Worm (Caenorhabditis elegans): ENCODE measurements around the gene D1005.6.

D1005.6 gene

ce11 chrX:1464699-1465098, at the start of gene D1005.6:
Gene D1005.6 (minus strand): TSS chrX:1464799.
- no peak for TF ChIP-seq nhr-237 (tag; optimal IDR thresholded peaks at IDR 0.05)
- no peak for TF ChIP-seq flh-1 (GFP tag; optimal IDR thresholded peaks at IDR 0.05)
- TF ChIP-seq ceh-43 (GFP tag; optimal IDR thresholded peaks at IDR 0.05): no peak
- TF ChIP-seq sptf-1 (tag; optimal IDR thresholded peaks at IDR 0.05): no peak
- no peak for TF ChIP-seq ceh-39 (tag; optimal IDR thresholded peaks at IDR 0.05)
- TF ChIP-seq sem-2 (GFP tag; optimal IDR thresholded peaks at IDR 0.05): no peak

- TF ChIP-seq pha-4 (tag; optimal IDR thresholded peaks at IDR 0.05): no peak
These were observed 48.6 kb upstream of the D1005.6 start for ce11 chrX:1513153-1513552.

ce11 chrX:1512307-1512706, 47.7 kb upstream of the D1005.6 start:
- no peak for TF ChIP-seq mep-1 (tag; optimal IDR thresholded peaks at IDR 0.05)
- TF ChIP-seq nhr-12 (tag; optimal IDR thresholded peaks at IDR 0.05): no peak
- TF ChIP-seq hlh-1 (tag; optimal IDR thresholded peaks at IDR 0.05): no peak
- TF ChIP-seq zip-8 (tag; optimal IDR thresholded peaks at IDR 0.05): no peak
- TF ChIP-seq ceh-39 (tag; optimal IDR thresholded peaks at IDR 0.05): no peak
- TF ChIP-seq sptf-1 (tag; optimal IDR thresholded peaks at IDR 0.05): no peak
- TF ChIP-seq blmp-1 (tag; optimal IDR thresholded peaks at IDR 0.05): no peak
- TF ChIP-seq pha-4 (tag; optimal IDR thresholded peaks at IDR 0.05): no peak
- no peak for TF ChIP-seq ham-2 (GFP tag; optimal IDR thresholded peaks at IDR 0.05)
- TF ChIP-seq nhr-76 (tag; optimal IDR thresholded peaks at IDR 0.05): no peak
- TF ChIP-seq snpc-4 (tag; optimal IDR thresholded peaks at IDR 0.05): no peak
- TF ChIP-seq nhr-2 (tag; optimal IDR thresholded peaks at IDR 0.05): no peak
- no peak for TF ChIP-seq drap-1 (GFP tag; optimal IDR thresholded peaks at IDR 0.05)
- no peak for TF ChIP-seq lin-13 (tag; optimal IDR thresholded peaks at IDR 0.05)
- TF ChIP-seq lin-32 (GFP tag; optimal IDR thresholded peaks at IDR 0.05): no peak
- TF ChIP-seq unc-62 (GFP tag; optimal IDR thresholded peaks at IDR 0.05): no peak
- TF ChIP-seq ztf-11 (tag; optimal IDR thresholded peaks at IDR 0.05): no peak
- no peak for TF ChIP-seq sem-2 (GFP tag; optimal IDR thresholded peaks at IDR 0.05)
- TF ChIP-seq tbx-8 (GFP tag; optimal IDR thresholded peaks at IDR 0.05): no peak
- TF ChIP-seq nhr-28 (tag; optimal IDR thresholded peaks at IDR 0.05): no peak

- TF ChIP-seq ces-1 (GFP tag; optimal IDR thresholded peaks at IDR 0.05): no peak
- peak; percentile 42 for TF ChIP-seq hlh-1 (tag; optimal IDR thresholded peaks at IDR 0.05)
- TF ChIP-seq nhr-28 (tag; optimal IDR thresholded peaks at IDR 0.05): no peak
- TF ChIP-seq nhr-2 (tag; optimal IDR thresholded peaks at IDR 0.05): no peak
These were observed 40.0 kb upstream of the D1005.6 start for ce11 chrX:1504529-1505080.

DNA sequence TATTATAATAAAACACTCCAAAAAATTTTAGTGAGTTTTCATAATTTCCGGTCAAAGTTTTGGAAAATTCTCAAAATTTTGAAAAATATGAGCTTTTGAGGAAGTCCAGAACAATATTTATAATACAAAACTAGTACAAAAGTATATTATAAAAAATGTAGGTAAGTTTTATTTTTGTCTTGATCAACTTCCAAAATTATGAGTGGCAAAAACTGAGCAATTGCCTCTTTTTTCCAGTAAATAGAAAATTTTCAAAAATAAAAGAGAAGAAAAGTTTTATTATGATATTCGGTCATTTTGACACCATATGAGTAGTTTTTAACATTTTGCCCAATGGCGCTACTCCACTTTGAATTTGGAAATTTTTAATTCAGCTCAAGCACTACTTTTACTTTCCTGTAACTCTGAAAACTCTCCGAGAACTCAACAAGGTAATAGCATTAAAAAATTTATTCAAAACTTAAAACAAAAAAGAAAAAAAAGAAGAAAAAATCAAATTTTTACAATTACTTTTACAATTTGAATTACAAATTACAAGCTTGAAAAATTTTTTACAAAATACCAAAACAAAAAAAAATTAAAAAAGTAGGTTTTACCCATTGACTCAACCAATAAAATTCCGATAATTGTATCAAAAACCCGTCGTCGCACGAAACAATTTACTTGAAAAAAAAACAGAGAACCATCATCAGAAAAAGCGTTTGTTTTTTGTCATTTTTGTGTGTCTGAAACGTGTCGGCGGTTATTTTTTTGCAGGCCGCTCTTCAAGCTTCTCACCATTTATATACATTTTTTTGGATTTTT, 39.3 kb upstream of the D1005.6 start:
- TF ChIP-seq ces-1 (GFP tag; optimal IDR thresholded peaks at IDR 0.05) (no peak), ham-2 (GFP tag; optimal IDR thresholded peaks at IDR 0.05) (no peak), mep-1 (tag; optimal IDR thresholded peaks at IDR 0.05) (no peak), unc-62 (GFP tag; optimal IDR thresholded peaks at IDR 0.05) (no peak), snpc-4 (tag; optimal IDR thresholded peaks at IDR 0.05) (no peak), ceh-39 (tag; optimal IDR thresholded peaks at IDR 0.05) (no peak)

DNA sequence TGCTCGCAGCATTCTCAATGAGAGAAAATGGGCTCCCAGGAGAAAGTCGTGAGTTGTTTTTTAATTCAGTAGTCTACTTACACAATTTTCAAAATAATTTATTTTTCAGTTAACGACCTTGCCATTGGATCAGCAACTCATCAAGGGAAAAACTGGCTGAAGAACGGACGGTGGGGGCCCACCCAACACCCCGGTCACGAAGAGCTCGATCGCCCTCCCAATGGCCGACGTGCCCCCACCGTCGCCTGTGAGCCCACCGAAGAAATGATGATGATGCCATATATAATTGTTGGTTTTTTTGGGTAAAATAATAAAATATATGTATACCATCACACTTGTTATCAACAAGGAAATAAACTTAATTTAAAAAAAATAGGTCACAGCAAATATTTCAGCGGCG, 38.3 kb upstream of the D1005.6 start:
- TF ChIP-seq blmp-1 (tag; optimal IDR thresholded peaks at IDR 0.05): no peak
- no peak for TF ChIP-seq ces-1 (GFP tag; optimal IDR thresholded peaks at IDR 0.05)
- no peak for TF ChIP-seq ceh-43 (GFP tag; optimal IDR thresholded peaks at IDR 0.05)
- no peak for TF ChIP-seq nhr-2 (tag; optimal IDR thresholded peaks at IDR 0.05)
- TF ChIP-seq bed-3 (GFP tag; optimal IDR thresholded peaks at IDR 0.05): no peak
- TF ChIP-seq ham-2 (GFP tag; optimal IDR thresholded peaks at IDR 0.05): no peak
- TF ChIP-seq tbx-8 (GFP tag; optimal IDR thresholded peaks at IDR 0.05): no peak
- TF ChIP-seq nhr-76 (tag; optimal IDR thresholded peaks at IDR 0.05): no peak
- TF ChIP-seq mep-1 (tag; optimal IDR thresholded peaks at IDR 0.05): no peak
- TF ChIP-seq pha-4 (tag; optimal IDR thresholded peaks at IDR 0.05): no peak
- no peak for TF ChIP-seq ceh-39 (tag; optimal IDR thresholded peaks at IDR 0.05)
- no peak for TF ChIP-seq ceh-83 (GFP tag; optimal IDR thresholded peaks at IDR 0.05)
- no peak for TF ChIP-seq unc-39 (tag; optimal IDR thresholded peaks at IDR 0.05)
- no peak for TF ChIP-seq ztf-11 (tag; optimal IDR thresholded peaks at IDR 0.05)
- no peak for TF ChIP-seq lin-13 (tag; optimal IDR thresholded peaks at IDR 0.05)
- no peak for TF ChIP-seq sptf-1 (tag; optimal IDR thresholded peaks at IDR 0.05)

All from whole organism, mixed stage, embryonic.